Worm (Caenorhabditis elegans) whole organism, L4 larva: ENCODE data around the gene C47D12.5.

Experiments
- F49E8.2 ChIP-seq: sonication (generic microtip); optimal IDR thresholded peaks from 2 replicates; lab custom pipeline; 2016; ENCODE audit warnings: missing compliant biosample characterization, mild to moderate bottlenecking, missing genetic modification characterization, borderline replicate concordance
- T26A8.4 ChIP-seq: fragments of 200-800 bp; sonication (Bioruptor generic); IDR thresholded peaks from 2 replicates; pipeline ENCODE4 v1.3.6; 2022; ENCODE audit warnings: missing genetic modification characterization, missing compliant biosample characterization
- ceh-20 ChIP-seq: fragments of 200-800 bp; sonication (Bioruptor generic); IDR thresholded peaks from 2 replicates; pipeline ENCODE4 v1.3.6; 2022; ENCODE audit warnings: missing genetic modification reagents, missing genetic modification characterization, missing compliant biosample characterization
- cey-2 ChIP-seq: sonication (generic microtip); optimal IDR thresholded peaks from 3 replicates; lab custom pipeline; 2017; ENCODE audit warnings: missing genetic modification characterization, mild to moderate bottlenecking, missing compliant biosample characterization, antibody characterized with exemption, borderline replicate concordance; ENCODE audit not compliant: insufficient read depth
- daf-12 ChIP-seq: fragments of 150-350 bp; optimal IDR thresholded peaks from 2 replicates; lab custom pipeline; 2014; ENCODE audit warnings: missing biosample characterization, missing genetic modification reagents, missing genetic modification characterization
- dve-1 ChIP-seq: sonication (generic microtip); optimal IDR thresholded peaks from 2 replicates; lab custom pipeline; 2017; ENCODE audit warnings: antibody characterized with exemption, mild to moderate bottlenecking, missing genetic modification characterization, missing compliant biosample characterization; ENCODE audit not compliant: insufficient read depth
- fkh-10 ChIP-seq: fragments of 150-350 bp; optimal IDR thresholded peaks from 2 replicates; lab custom pipeline; 2014; ENCODE audit warnings: missing biosample characterization, missing genetic modification reagents, missing genetic modification characterization
- lin-15B ChIP-seq: fragments of 150-350 bp; sonication (generic microtip); optimal IDR thresholded peaks from 3 replicates; lab custom pipeline; 2014; ENCODE audit warnings: missing biosample characterization, missing genetic modification characterization
- mes-2 ChIP-seq: sonication (generic microtip); optimal IDR thresholded peaks from 2 replicates; lab custom pipeline; 2016; ENCODE audit warnings: missing genotype, mild to moderate bottlenecking, missing genetic modification characterization, missing compliant biosample characterization; ENCODE audit not compliant: poor library complexity, severe bottlenecking
- nhr-11 ChIP-seq: fragments of 150-350 bp; optimal IDR thresholded peaks from 2 replicates; lab custom pipeline; 2014; ENCODE audit warnings: missing biosample characterization, missing genetic modification characterization
- nhr-111 ChIP-seq: fragments of 200-800 bp; sonication (Bioruptor generic); optimal IDR thresholded peaks from 2 replicates; lab custom pipeline; 2018; ENCODE audit warnings: mild to moderate bottlenecking, missing genetic modification characterization, missing compliant biosample characterization
- nhr-76 ChIP-seq: fragments of 150-350 bp; optimal IDR thresholded peaks from 2 replicates; lab custom pipeline; 2014; ENCODE audit warnings: missing biosample characterization, missing genetic modification characterization
- pqm-1 ChIP-seq: sonication (generic microtip); optimal IDR thresholded peaks from 2 replicates; lab custom pipeline; 2017; ENCODE audit warnings: missing biosample characterization, missing genetic modification characterization
- ztf-11 ChIP-seq: fragments of 150-350 bp; optimal IDR thresholded peaks from 2 replicates; lab custom pipeline; 2014; ENCODE audit warnings: missing biosample characterization, missing genetic modification characterization

- TF ChIP-seq mes-2 (tag; lab: Kevin White, UChicago) (no peak), ztf-11 (tag; lab: Kevin White, UChicago) (no peak), T26A8.4 (GFP tag; lab: Robert Waterston, UW) (no peak), fkh-10 (GFP tag; lab: Kevin White, UChicago) (no peak), nhr-111 (no peak), lin-15B (tag; lab: Kevin White, UChicago) (no peak), cey-2 (tag; lab: Kevin White, UChicago) (no peak), pqm-1 (no peak), nhr-76 (tag; lab: Kevin White, UChicago) (no peak), ceh-20 (GFP tag; lab: Robert Waterston, UW) (no peak), daf-12 (no peak), F49E8.2 (tag; lab: Kevin White, UChicago) (no peak), nhr-11 (no peak), dve-1 (tag; lab: Kevin White, UChicago) (no peak)
Observed at ce11 chrII:11709464-11709863, 24.4 kb upstream of the C47D12.5 start, which contains the start of gene fcmt-1.
